Fruit fly (Drosophila melanogaster): ENCODE results near the gene Ist1.

DNA sequence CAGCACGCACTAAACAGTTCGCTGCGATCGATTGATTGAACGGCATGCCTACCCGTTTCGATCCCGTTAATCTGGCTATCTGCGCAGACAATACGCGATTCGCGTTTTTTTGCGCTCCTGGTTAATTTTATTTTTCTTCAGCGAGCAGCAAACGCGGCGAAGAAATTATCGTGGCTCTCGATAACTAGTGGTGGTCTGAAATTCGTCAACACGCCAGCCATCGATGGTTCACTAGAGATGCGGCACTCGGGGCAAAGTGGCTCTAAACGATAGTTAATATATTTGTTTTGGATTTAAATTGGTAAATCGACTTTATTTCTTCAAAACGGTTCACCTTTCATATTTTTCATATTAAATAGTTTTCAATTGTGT is 13.3 kb downstream of the Ist1 start, which contains the start of gene dikar:
- TF ChIP-seq usp (GFP tag; optimal IDR thresholded peaks at IDR 0.05) (no peak), rgr (GFP tag; optimal IDR thresholded peaks at IDR 0.05) (no peak), N (GFP tag; optimal IDR thresholded peaks at IDR 0.05) (no peak), OdsH (GFP tag; optimal IDR thresholded peaks at IDR 0.05) (no peak), GATAd (GFP tag; optimal IDR thresholded peaks at IDR 0.05) (no peak), sv (GFP tag; optimal IDR thresholded peaks at IDR 0.05) (peak; percentile 17), Sp1 (GFP tag; optimal IDR thresholded peaks at IDR 0.05) (peak; percentile 24), br (GFP tag; optimal IDR thresholded peaks at IDR 0.05) (peak; percentile 33)
